Fruit fly (Drosophila melanogaster): ENCODE results near the gene Cdc7.

DNA sequence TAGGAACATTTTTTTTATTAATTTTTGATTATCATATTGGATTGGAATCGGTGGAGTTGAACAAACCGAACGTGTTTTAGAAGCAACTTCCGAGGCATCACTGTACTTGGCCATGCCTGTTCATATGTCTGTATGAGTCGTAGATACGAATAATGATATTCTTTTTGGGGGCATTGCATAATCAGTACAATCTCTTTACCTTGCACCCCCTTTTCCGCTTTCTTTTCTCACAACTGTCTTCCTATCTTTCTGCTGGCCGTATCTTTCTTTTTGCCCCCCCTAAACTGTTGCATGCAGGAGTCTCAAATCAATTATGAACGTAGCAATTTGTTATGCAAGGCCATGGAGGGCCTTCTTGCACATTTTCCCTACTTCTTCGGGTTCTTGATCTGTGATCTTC, 51.5 kb downstream of the Cdc7 start:
- TF ChIP-seq dsf (GFP tag; optimal IDR thresholded peaks at IDR 0.05; ENCODE audit: borderline replicate concordance) (no peak), woc (GFP tag; optimal IDR thresholded peaks at IDR 0.05) (no peak), dl (GFP tag; optimal IDR thresholded peaks at IDR 0.05; ENCODE audit: insufficient read depth in 1 of 2, partially characterized antibody in 2 of 2) (no peak), h (GFP tag; optimal IDR thresholded peaks at IDR 0.05) (no peak), jim (GFP tag; optimal IDR thresholded peaks at IDR 0.05) (no peak), psq (GFP tag; optimal IDR thresholded peaks at IDR 0.05) (no peak), Dfd (GFP tag; optimal IDR thresholded peaks at IDR 0.05) (no peak), lola (GFP tag; optimal IDR thresholded peaks at IDR 0.05) (no peak), HLH106 (tag; optimal IDR thresholded peaks at IDR 0.05) (no peak), Hnf4 (GFP tag; optimal IDR thresholded peaks at IDR 0.05) (no peak), Vsx2 (GFP tag; optimal IDR thresholded peaks at IDR 0.05; ENCODE audit: partially characterized antibody) (no peak), dmrt93B (GFP tag; optimal IDR thresholded peaks at IDR 0.05) (no peak), rgr (GFP tag; optimal IDR thresholded peaks at IDR 0.05) (no peak), Hr78 (GFP tag; optimal IDR thresholded peaks at IDR 0.05) (no peak)

Data from whole organism, wandering third instar larva.